Fruit fly (Drosophila melanogaster) whole organism, prepupa: ENCODE results near the gene brn.
A peak's percentile ranks its signal among the peaks of the same experiment; 100 is the strongest.

Experiments
- Blimp-1 ChIP-seq: fragments of 200-800 bp; sonication (Bioruptor generic); optimal IDR thresholded peaks from 3 replicates; lab custom pipeline; 2017; ENCODE audit warnings: missing biosample characterization, missing genetic modification characterization, mild to moderate bottlenecking, moderate library complexity, missing genetic modification reagents
- CG10669 ChIP-seq: fragments of 200-800 bp; sonication (Bioruptor generic); optimal IDR thresholded peaks from 3 replicates; lab custom pipeline; 2018; ENCODE audit warnings: missing biosample characterization, mild to moderate bottlenecking, missing genetic modification characterization, moderate library complexity
- CG11294 ChIP-seq: fragments of 200-800 bp; sonication (Bioruptor generic); IDR thresholded peaks from 2 replicates; pipeline ENCODE4 v1.3.6; 2022; ENCODE audit warnings: missing biosample characterization, missing genetic modification characterization
- CG11762 ChIP-seq: fragments of 200-800 bp; sonication (Bioruptor generic); optimal IDR thresholded peaks from 3 replicates; lab custom pipeline; 2016; ENCODE audit warnings: missing biosample characterization, missing genetic modification characterization; ENCODE audit not compliant: insufficient read depth
- CG11902 ChIP-seq: fragments of 200-800 bp; sonication (Bioruptor generic); optimal IDR thresholded peaks from 3 replicates; lab custom pipeline; 2016; ENCODE audit warnings: missing biosample characterization, missing genetic modification characterization
- CG1621 ChIP-seq: fragments of 200-800 bp; sonication (Bioruptor generic); optimal IDR thresholded peaks from 3 replicates; lab custom pipeline; 2018; ENCODE audit warnings: missing biosample characterization, mild to moderate bottlenecking, missing genetic modification characterization
- CG16779 ChIP-seq: fragments of 200-800 bp; sonication (Bioruptor generic); optimal IDR thresholded peaks from 3 replicates; lab custom pipeline; 2017; ENCODE audit warnings: missing biosample characterization, mild to moderate bottlenecking, missing genetic modification characterization
- CG3032 ChIP-seq: fragments of 200-800 bp; optimal IDR thresholded peaks from 2 replicates; lab custom pipeline; 2019; ENCODE audit warnings: missing biosample characterization, mild to moderate bottlenecking, missing genetic modification characterization, moderate library complexity
- CG31627 ChIP-seq: fragments of 200-800 bp; sonication (Bioruptor generic); optimal IDR thresholded peaks from 3 replicates; lab custom pipeline; 2016; ENCODE audit warnings: missing biosample characterization, missing genetic modification characterization
- CG32006 ChIP-seq: fragments of 200-800 bp; sonication (Bioruptor generic); optimal IDR thresholded peaks from 3 replicates; lab custom pipeline; 2017; ENCODE audit warnings: missing biosample characterization, mild to moderate bottlenecking, missing genetic modification characterization
- CG3919 ChIP-seq: fragments of 200-800 bp; sonication (Bioruptor generic); optimal IDR thresholded peaks from 3 replicates; lab custom pipeline; 2016; ENCODE audit warnings: missing biosample characterization, missing genetic modification characterization
- CG6163 ChIP-seq: fragments of 200-800 bp; sonication (Bioruptor generic); IDR thresholded peaks from 3 replicates; pipeline ENCODE4 v1.3.6; 2022; ENCODE audit warnings: missing biosample characterization, missing genetic modification characterization
- CG6276 ChIP-seq: fragments of 200-800 bp; sonication (Bioruptor generic); optimal IDR thresholded peaks from 2 replicates; lab custom pipeline; 2017; ENCODE audit warnings: missing biosample characterization, mild to moderate bottlenecking, missing genetic modification characterization
- CG6792 ChIP-seq: fragments of 200-800 bp; sonication (Bioruptor generic); optimal IDR thresholded peaks from 3 replicates; lab custom pipeline; 2016; ENCODE audit warnings: missing biosample characterization, missing genetic modification characterization
- CG6808 ChIP-seq: fragments of 200-800 bp; sonication (Bioruptor generic); optimal IDR thresholded peaks from 3 replicates; lab custom pipeline; 2017; ENCODE audit warnings: missing biosample characterization, missing genetic modification characterization, mild to moderate bottlenecking, moderate library complexity, missing genetic modification reagents
- CG6854 ChIP-seq: fragments of 200-800 bp; sonication (Bioruptor generic); optimal IDR thresholded peaks from 2 replicates; lab custom pipeline; 2017; ENCODE audit warnings: missing biosample characterization, mild to moderate bottlenecking, missing genetic modification characterization
- CG8319 ChIP-seq: fragments of 200-800 bp; sonication (Bioruptor generic); optimal IDR thresholded peaks from 3 replicates; lab custom pipeline; 2016; ENCODE audit warnings: missing biosample characterization, missing genetic modification characterization
- CG8632 ChIP-seq: fragments of 200-800 bp; sonication (Bioruptor generic); optimal IDR thresholded peaks from 3 replicates; lab custom pipeline; 2016; ENCODE audit warnings: missing biosample characterization, missing genetic modification characterization
- Eip75B ChIP-seq: fragments of 200-800 bp; sonication (Bioruptor generic); optimal IDR thresholded peaks from 3 replicates; lab custom pipeline; 2016; ENCODE audit warnings: missing biosample characterization, missing genetic modification characterization
- Eip78C ChIP-seq: fragments of 200-800 bp; sonication (Bioruptor generic); peaks from one replicate; lab custom pipeline; 2016; ENCODE audit warnings: missing biosample characterization, missing genetic modification characterization
- Eip93F ChIP-seq: fragments of 200-800 bp; sonication (Bioruptor generic); optimal IDR thresholded peaks from 2 replicates; lab custom pipeline; 2016; ENCODE audit warnings: missing biosample characterization, mild to moderate bottlenecking, missing genetic modification characterization
- Gug ChIP-seq: fragments of 200-800 bp; sonication (Bioruptor generic); IDR thresholded peaks from 2 replicates; pipeline ENCODE4 v1.3.6; 2022; ENCODE audit warnings: missing biosample characterization, missing genetic modification characterization
- Hr38 ChIP-seq: sonication (Bioruptor generic); optimal IDR thresholded peaks from 2 replicates; lab custom pipeline; 2016; ENCODE audit warnings: missing biosample characterization, missing genetic modification characterization
- Hr4 ChIP-seq: fragments of 200-800 bp; sonication (Bioruptor generic); optimal IDR thresholded peaks from 3 replicates; lab custom pipeline; 2016; ENCODE audit warnings: missing biosample characterization, missing genetic modification characterization
- Lpt ChIP-seq: fragments of 200-800 bp; sonication (Bioruptor generic); optimal IDR thresholded peaks from 3 replicates; lab custom pipeline; 2016; ENCODE audit warnings: missing biosample characterization, missing genetic modification characterization
- Met ChIP-seq: fragments of 200-800 bp; sonication (Bioruptor generic); optimal IDR thresholded peaks from 3 replicates; lab custom pipeline; 2016; ENCODE audit warnings: missing biosample characterization, missing genetic modification characterization
- Sox15 ChIP-seq: fragments of 200-800 bp; sonication (Bioruptor generic); optimal IDR thresholded peaks from 3 replicates; lab custom pipeline; 2016; ENCODE audit warnings: missing biosample characterization, missing genetic modification characterization
- achi ChIP-seq: fragments of 200-800 bp; sonication (Bioruptor generic); optimal IDR thresholded peaks from 3 replicates; lab custom pipeline; 2016; ENCODE audit warnings: missing biosample characterization, missing genetic modification characterization
- dac ChIP-seq: fragments of 200-800 bp; sonication (Bioruptor generic); optimal IDR thresholded peaks from 2 replicates; lab custom pipeline; 2017; ENCODE audit warnings: missing biosample characterization, mild to moderate bottlenecking, missing genetic modification characterization
- dsx ChIP-seq: fragments of 200-800 bp; optimal IDR thresholded peaks from 3 replicates; lab custom pipeline; 2019; ENCODE audit warnings: missing biosample characterization, mild to moderate bottlenecking, missing genetic modification characterization, moderate library complexity; ENCODE audit not compliant: poor library complexity, severe bottlenecking
- eg ChIP-seq: fragments of 200-800 bp; sonication (Bioruptor generic); IDR thresholded peaks from 3 replicates; pipeline ENCODE4 v1.3.6; 2022; ENCODE audit warnings: missing biosample characterization, missing genetic modification characterization
- esn ChIP-seq: fragments of 200-800 bp; sonication (Bioruptor generic); optimal IDR thresholded peaks from 2 replicates; lab custom pipeline; 2016; ENCODE audit warnings: missing biosample characterization, mild to moderate bottlenecking, missing genetic modification characterization, moderate library complexity
- fd59A ChIP-seq: fragments of 200-800 bp; sonication (Bioruptor generic); optimal IDR thresholded peaks from 2 replicates; lab custom pipeline; 2017; ENCODE audit warnings: missing biosample characterization, mild to moderate bottlenecking, missing genetic modification characterization, missing genetic modification reagents
- fkh ChIP-seq: fragments of 200-800 bp; sonication (Bioruptor generic); optimal IDR thresholded peaks from 3 replicates; lab custom pipeline; 2017; ENCODE audit warnings: missing biosample characterization, mild to moderate bottlenecking, missing genetic modification characterization, moderate library complexity
- net ChIP-seq: fragments of 200-800 bp; sonication (Bioruptor generic); optimal IDR thresholded peaks from 3 replicates; lab custom pipeline; 2016; ENCODE audit warnings: missing biosample characterization, missing genetic modification characterization
- salr ChIP-seq, 2 experiments: fragments of 200-800 bp; sonication (Bioruptor generic); optimal IDR thresholded peaks; 3 replicates each; lab custom pipeline; 2016 to 2018; ENCODE audit warnings: missing biosample characterization in 2 of 2, missing genetic modification characterization in 2 of 2, mild to moderate bottlenecking in 1 of 2
- ss ChIP-seq, 2 experiments: fragments of 200-800 bp; sonication (Bioruptor generic); optimal IDR thresholded peaks; 2 replicates in 1 of 2; 3 replicates in 1 of 2; lab custom pipeline; 2017 to 2018; ENCODE audit warnings: mild to moderate bottlenecking in 2 of 2, missing biosample characterization in 2 of 2, missing genetic modification characterization in 2 of 2, moderate library complexity in 1 of 2
- svp ChIP-seq: fragments of 200-800 bp; sonication (Bioruptor generic); peaks from one replicate; lab custom pipeline; 2016; ENCODE audit warnings: missing biosample characterization, missing genetic modification characterization
- topi ChIP-seq: fragments of 200-800 bp; sonication (Bioruptor generic); optimal IDR thresholded peaks from 3 replicates; lab custom pipeline; 2016; ENCODE audit warnings: missing biosample characterization, missing genetic modification characterization

Gene brn

DNA sequence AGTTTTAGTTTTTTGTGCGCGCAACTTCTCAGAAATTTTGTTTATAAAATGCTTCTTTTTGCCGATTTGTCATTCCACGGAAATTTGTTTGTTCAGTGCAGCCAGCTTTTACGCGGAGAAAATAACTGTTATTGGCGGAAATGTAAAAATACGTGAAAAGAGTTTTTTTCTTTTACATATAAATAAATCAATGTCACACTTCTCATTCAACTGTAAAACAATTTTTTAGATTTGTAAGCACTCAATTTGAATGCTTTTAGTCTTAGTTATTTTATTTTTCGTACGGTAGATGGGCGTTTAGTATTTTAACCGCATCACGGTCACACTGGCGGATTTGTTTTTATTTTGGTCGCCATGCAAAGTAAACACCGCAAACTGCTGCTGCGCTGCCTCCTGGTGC lies at the start of gene brn, which contains the start of gene Xpac:
brn (plus strand) TSS at position 211 of the 400 bp plus-strand sequence.
Xpac (minus strand) TSS at position 66 of the 400 bp plus-strand sequence.
- TF ChIP-seq CG31627 (no peak), fkh (peak; percentile 96), CG6808 (peak; percentile 57)

DNA sequence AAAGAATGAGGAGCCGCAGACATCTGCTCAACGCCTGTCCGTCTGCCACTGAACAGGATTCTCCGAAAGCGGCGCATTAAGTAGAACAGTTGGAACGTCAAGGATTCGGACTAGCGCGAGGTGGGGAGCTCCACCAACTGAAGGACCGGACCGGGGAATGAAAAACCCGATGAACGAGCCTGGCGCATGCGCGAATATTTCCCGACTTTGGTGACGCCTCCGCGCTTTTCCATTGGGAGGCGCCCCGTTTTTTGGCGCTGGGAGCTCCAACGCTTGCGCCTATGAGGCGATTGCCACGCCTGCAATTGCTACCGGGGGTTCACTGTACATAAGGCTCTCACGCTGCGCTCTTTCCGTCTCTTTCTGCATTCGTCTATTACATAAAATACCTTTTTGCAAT lies 42.6 kb upstream of the brn start:
- TF ChIP-seq CG6792 (GFP tag; lab: Kevin White, UChicago) = no peak
- no peak for TF ChIP-seq fkh
- no peak for TF ChIP-seq salr (GFP tag; optimal IDR thresholded peaks at IDR 0.05; lab: Kevin White, UChicago)
- no peak for TF ChIP-seq CG32006 (GFP tag; lab: Kevin White, UChicago)

DNA sequence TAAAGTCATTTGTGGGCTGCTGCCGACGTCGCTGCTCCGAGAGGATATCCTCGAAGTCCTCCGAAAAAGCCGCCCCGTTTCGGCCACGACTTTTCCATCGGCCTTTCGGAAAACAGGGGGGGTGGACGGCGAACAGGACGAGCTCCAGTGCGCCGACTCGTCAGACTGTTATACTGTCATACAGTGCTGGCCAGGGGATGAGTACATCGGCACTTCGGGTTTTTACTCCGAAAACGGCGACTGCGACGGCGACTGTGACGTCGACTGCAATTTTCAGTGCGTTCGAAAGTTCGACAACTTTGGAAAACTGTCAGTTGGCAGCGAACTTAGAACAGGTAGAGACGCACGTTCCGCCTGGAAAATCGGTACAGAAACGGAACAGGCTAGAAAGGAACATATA lies 28.7 kb upstream of the brn start, which contains the start of gene CG43689:
CG43689 (plus strand) TSS at position 314 of the 400 bp plus-strand sequence.
- TF ChIP-seq CG8632 (GFP tag; lab: Kevin White, UChicago) = no peak
- no peak for TF ChIP-seq CG8319 (GFP tag; lab: Kevin White, UChicago)
- no peak for TF ChIP-seq CG6808
- no peak for TF ChIP-seq eg (GFP tag; lab: Robert Waterston, UW)
- no peak for TF ChIP-seq achi (GFP tag; lab: Kevin White, UChicago)
- no peak for TF ChIP-seq topi (GFP tag; lab: Kevin White, UChicago)
- TF ChIP-seq CG3919 (GFP tag; lab: Kevin White, UChicago) = no peak
- TF ChIP-seq CG11902 (GFP tag; lab: Kevin White, UChicago) = no peak
- TF ChIP-seq fd59A = no peak
- TF ChIP-seq esn (GFP tag; lab: Kevin White, UChicago) = no peak
- no peak for TF ChIP-seq CG16779 (tag; lab: Kevin White, UChicago)
- no peak for TF ChIP-seq Hr38 (GFP tag; lab: Kevin White, UChicago)
- TF ChIP-seq salr (GFP tag; optimal IDR thresholded peaks at IDR 0.05; lab: Kevin White, UChicago) = no peak
- TF ChIP-seq dac (GFP tag; lab: Kevin White, UChicago) = no peak
- no peak for TF ChIP-seq Eip93F (GFP tag; lab: Kevin White, UChicago)
- no peak for TF ChIP-seq svp (GFP tag; lab: Kevin White, UChicago)
- no peak for TF ChIP-seq dsx (GFP tag; lab: Kevin White, UChicago)
- no peak for TF ChIP-seq Lpt (GFP tag; lab: Kevin White, UChicago)
- TF ChIP-seq, all 60 proteins: peak for 0

DNA sequence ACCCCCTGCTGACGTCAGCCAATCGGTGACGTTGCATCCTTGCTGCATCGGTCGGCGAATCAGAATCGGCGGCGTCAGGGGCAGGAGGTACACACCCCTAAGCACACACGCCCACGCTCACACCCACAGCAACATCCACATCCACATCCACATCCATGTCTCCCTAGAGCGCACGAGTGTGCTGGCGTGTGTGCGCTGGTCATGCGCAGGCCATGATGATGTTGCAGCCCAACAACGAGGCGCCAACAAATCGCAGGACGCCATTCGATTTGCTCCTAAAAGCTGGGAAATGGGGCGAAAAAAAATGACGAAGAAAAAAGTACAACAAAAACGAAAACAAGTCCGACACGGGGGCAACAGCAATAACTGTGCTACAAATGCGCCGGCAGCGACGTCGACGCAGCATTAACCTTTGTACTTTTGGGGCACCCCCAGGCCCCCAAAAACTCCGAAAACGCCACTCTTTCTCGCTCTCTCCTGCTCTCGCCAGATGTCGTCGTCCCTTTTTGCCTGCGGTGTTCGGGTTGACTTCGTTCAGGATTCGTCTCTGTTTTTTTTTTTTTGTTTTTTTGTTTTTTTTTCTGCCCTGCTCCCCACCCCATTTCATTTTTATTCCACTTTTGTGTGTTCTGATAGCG lies 15.0 kb upstream of the brn start:
- TF ChIP-seq eg (GFP tag; lab: Robert Waterston, UW) (0 out of 3 replicates have a peak, but pooled peaks have one; percentile 29), svp (GFP tag; lab: Kevin White, UChicago) (peak; percentile 62), Eip75B (GFP tag; lab: Kevin White, UChicago) (no peak), ss (GFP tag; optimal IDR thresholded peaks at IDR 0.05; lab: Kevin White, UChicago) (peak in 1 of 2 experiments; percentile 41), CG11902 (GFP tag; lab: Kevin White, UChicago) (no peak)
- TF ChIP-seq, all 60 proteins: peak for 3

DNA sequence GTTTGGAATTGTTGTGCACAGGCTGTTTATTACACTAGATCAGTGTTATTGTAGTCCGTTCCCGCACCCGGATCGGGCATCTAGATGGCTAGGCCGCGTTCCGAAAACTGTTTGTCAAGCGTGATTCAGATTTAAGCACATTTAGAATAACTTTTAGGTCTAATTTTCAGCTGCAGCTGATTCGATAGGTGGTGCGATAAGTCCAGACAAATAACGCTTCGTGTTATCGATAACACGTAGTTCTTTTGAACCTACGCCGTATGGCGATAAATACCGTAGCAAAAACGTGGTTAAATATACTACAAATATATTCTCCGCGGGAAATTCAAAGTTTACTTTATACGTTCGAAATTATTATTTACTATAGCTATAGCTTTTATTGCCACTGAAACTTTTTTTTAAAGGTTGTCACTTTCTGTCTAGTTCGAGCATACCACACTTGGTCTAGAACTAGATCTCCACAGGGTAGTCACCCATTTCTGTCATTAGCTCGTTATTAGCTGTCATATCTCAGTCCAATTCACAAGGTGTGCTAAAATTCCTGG lies 3.2 kb upstream of the brn start, which contains the start of the genes Cmtr1 and CG15375:
Cmtr1 (minus strand) TSS at position 208 of the 545 bp plus-strand sequence.
CG15375 (plus strand) TSS at position 495 of the 545 bp plus-strand sequence.
- no peak for TF ChIP-seq Gug (GFP tag; lab: Robert Waterston, UW)

DNA sequence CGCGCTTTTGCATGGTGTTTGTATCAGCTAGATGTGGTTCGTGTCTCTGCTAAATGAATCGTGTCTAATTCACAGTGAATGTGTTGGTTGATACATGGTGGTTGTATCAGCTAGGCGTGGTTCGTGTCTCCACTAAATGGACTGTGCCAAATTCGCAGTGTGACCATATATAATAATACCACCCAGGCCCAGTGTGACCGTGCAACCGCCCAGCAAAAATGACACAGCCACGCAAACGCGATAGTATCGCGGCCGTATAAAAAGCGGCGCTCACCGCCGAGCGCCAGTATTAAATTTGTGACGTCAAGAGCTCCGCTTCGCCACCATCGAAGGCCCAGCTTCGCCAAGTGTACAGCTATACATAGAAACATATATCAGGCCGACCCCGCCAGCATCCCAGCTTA lies 1.7 kb downstream of the brn start, which contains the start of gene cib:
cib (plus strand) TSS at position 284 of the 404 bp plus-strand sequence.
- TF ChIP-seq CG3032 (tag; lab: Kevin White, UChicago) = peak; percentile 10
- TF ChIP-seq CG6854 (GFP tag; lab: Kevin White, UChicago) = peak; percentile 85
- TF ChIP-seq CG6792 (GFP tag; lab: Kevin White, UChicago) = peak; percentile 28
- no peak for TF ChIP-seq Hr38 (GFP tag; lab: Kevin White, UChicago)
- TF ChIP-seq CG11294 (GFP tag; lab: Robert Waterston, UW) = no peak
- peak; percentile 52 for TF ChIP-seq topi (GFP tag; lab: Kevin White, UChicago)
- peak; percentile 68 for TF ChIP-seq Eip78C (GFP tag; lab: Kevin White, UChicago)
- no peak for TF ChIP-seq Hr4 (GFP tag; lab: Kevin White, UChicago)
- peak; percentile 45; the same call in 2 of the 3 replicates for TF ChIP-seq CG6163 (GFP tag; lab: Robert Waterston, UW)
- TF ChIP-seq CG6276 = no peak
- TF ChIP-seq net (GFP tag; lab: Kevin White, UChicago) = peak; percentile 0
- no peak for TF ChIP-seq svp (GFP tag; lab: Kevin White, UChicago)
- TF ChIP-seq CG11762 (GFP tag; lab: Kevin White, UChicago) = no peak
- TF ChIP-seq Sox15 = no peak
- TF ChIP-seq CG10669 (GFP tag; lab: Kevin White, UChicago) = no peak
- TF ChIP-seq Blimp-1 (GFP tag; lab: Kevin White, UChicago) = no peak
- TF ChIP-seq CG1621 (tag; lab: Kevin White, UChicago) = peak; percentile 17
- TF ChIP-seq Met = peak; percentile 47
